Worm (Caenorhabditis elegans): ENCODE data around the gene F32D8.13.

DNA sequence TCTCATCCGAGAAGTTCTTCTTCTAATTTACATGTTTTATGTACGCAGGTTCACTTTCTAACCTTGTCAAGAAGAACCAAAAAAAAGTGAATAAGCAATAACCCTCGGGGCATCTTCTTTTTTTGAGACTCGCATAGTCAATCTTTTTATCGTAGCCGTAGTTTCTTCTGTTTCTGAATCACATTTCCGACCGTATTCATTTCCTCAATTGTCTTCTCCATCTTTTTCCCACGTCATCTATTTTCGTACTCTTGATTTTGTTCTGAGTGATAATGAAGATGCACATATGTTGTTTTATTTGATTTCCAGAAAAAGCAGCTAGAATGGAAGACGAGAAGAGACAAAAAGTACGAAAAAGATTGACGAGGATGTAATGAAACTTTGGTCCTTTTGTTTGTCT lies 48.6 kb upstream of the F32D8.13 start:
- no peak for TF ChIP-seq dao-5 (tag; optimal IDR thresholded peaks at IDR 0.05)
- TF ChIP-seq him-1 (tag; optimal IDR thresholded peaks at IDR 0.05) = no peak
- TF ChIP-seq W03F9.2 (tag; optimal IDR thresholded peaks at IDR 0.05) = no peak
